Worm (Caenorhabditis elegans) whole organism, dauer: Measurements from ENCODE around the gene lect-2.

Experiments
- unc-62 ChIP-seq: sonication (generic microtip); optimal IDR thresholded peaks from 2 replicates; lab custom pipeline; 2017; ENCODE audit warnings: missing biosample characterization, missing genetic modification reagents, missing genetic modification characterization

lect-2 gene

DNA sequence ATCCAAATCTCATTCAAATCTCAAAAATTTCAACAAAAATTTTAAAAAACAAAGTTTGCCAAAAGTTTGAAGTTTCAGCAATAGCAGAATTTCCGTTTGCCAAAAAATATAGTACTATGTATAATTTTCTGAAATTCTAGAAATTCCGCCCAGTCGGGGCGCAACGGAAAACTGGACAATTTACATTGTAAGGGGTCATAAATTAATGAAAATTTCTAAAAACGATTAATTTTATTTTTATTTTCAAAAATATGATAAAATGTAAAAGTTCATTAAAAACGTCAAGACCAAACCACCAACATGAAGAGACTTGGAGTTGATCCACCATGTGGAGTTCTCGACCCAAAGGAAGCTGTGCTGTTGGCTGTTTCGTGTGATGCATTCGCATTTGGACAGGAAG is 27.8 kb downstream of the lect-2 start, which contains the start of gene ZK1248.4:
Gene ZK1248.4 (plus strand): TSS at position 301 of the 400 bp plus-strand sequence.
- no peak for TF ChIP-seq unc-62 (GFP tag; lab: Kevin White, UChicago)

DNA sequence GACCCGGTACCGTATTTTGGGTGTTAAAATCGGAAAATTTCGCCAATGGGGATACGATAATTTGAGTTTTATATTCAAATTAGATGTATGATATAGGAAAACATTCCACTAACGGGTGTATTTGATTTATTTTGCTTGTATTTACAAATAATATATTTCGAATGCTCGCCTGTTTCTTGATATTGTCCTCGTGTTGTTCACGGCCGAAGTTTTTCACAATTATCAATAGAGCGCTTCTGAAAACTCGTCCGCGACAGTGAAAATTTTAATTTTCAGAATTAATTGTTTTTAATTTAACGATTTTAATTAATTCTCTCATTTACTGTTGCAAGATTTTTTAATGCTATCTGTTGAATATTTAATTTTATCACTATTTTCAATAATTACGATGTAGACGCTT is 29.1 kb downstream of the lect-2 start:
- no peak for TF ChIP-seq unc-62 (GFP tag; lab: Kevin White, UChicago)

DNA sequence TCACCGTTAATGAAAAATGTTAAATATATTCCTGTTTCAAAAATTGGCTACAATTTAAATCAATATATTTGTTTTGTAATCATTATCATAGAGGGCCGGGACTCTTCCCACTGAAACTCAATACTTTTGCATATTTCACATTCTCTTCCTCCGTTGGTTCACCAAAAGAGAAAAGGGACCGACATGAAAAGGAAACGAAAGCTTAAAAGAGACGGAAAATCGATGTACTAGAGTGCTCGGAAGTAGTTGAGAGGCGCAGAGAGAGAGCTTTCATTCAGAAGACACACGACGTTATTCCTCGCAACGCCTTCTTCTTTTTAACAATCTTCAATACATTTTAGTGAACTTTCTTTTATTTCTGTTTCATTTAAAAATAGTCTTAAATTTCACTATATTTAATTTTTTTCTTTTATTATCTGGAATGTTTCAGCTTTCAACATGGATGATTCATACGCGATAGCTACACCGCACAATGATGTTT is 29.8 kb downstream of the lect-2 start, which contains the start of gene ehs-1:
Gene ehs-1 (plus strand): TSS at position 431 of the 481 bp plus-strand sequence.
- TF ChIP-seq unc-62 (GFP tag; lab: Kevin White, UChicago) = no peak

DNA sequence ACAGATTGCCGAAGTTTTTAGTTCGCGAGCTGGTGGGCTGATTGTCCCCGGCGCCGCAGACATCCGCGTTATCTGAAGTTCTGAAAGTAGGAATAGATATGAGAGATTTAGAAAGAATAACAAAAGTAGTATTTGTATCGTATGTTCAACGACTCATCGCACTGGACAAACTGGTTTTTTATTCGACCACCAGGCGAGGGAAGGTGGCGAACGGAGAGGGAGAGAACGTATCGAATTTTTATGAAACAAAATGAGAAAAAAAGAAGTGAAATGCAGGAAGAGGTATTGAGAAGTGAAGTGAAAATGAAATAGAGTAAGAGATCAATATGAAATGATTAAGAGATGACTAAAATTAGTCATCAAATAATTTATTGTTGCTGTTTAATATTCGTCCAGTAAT is 36.8 kb downstream of the lect-2 start, which contains the start of gene tbc-2:
Gene tbc-2 (minus strand): TSS at position 80 of the 400 bp plus-strand sequence.
- TF ChIP-seq unc-62 (GFP tag; lab: Kevin White, UChicago) = no peak

DNA sequence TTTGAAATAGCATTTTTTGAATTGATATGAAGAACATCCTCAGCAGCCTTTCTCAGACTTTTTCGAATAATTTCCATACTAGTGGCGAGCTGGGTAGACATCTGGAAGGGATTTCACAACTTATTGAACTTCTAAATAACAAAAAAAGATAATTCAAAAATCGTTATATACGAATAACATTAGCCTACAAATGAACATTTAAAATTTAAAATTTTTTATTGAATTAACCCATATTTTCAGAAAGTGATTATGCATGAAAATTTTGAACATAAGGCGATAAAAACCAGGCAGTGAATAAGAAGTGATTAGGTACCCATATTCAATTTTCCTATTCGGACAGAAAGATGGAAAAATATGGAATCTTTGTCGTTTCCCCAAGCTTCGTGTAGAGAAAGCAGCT is 38.0 kb downstream of the lect-2 start, which contains the start of gene ZK1248.11:
Gene ZK1248.11 (minus strand): TSS at position 101 of the 400 bp plus-strand sequence.
- no peak for TF ChIP-seq unc-62 (GFP tag; lab: Kevin White, UChicago)

DNA sequence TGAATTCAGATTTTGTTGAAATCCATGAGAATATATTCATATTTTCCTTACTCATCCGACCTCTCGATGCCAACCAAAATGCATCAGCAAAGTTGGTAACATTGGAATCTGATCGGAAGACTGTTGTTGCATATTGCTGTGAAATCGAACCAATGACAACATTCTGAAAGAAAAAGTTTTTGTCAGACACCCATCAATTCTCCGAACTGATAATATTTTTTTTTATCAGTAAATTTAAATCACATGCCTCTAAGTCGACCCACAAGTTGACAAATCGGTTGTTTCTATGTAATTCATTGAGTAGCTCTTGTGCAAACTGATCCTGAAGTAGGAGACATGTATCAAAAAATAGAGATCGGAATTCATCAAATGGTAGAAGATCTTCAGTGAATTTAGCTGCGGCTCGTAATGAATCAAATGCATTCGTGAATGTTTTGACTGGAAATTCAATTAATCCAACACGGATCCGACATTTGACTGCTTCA is 39.5 kb downstream of the lect-2 start, which contains the start of gene col-74:
Gene col-74 (plus strand): TSS at position 435 of the 485 bp plus-strand sequence.
- TF ChIP-seq unc-62 (GFP tag; lab: Kevin White, UChicago) = no peak

DNA sequence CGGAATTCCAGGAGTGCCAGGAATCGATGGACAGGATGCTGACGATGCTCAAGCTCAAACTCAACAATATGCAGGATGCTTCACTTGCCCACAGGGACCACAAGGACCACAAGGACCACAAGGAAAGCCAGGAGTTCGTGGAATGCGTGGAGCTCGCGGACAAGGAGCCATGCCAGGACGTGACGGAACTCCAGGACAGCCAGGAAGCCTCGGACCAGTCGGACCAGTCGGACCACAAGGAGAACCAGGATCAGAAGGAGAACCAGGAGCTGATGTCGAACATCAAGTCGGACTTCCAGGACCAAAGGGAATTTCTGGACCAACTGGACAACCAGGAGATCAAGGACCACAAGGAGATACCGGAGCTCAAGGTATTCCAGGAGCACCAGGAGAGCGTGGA is 40.9 kb downstream of the lect-2 start:
- TF ChIP-seq unc-62 (GFP tag; lab: Kevin White, UChicago) = no peak

DNA sequence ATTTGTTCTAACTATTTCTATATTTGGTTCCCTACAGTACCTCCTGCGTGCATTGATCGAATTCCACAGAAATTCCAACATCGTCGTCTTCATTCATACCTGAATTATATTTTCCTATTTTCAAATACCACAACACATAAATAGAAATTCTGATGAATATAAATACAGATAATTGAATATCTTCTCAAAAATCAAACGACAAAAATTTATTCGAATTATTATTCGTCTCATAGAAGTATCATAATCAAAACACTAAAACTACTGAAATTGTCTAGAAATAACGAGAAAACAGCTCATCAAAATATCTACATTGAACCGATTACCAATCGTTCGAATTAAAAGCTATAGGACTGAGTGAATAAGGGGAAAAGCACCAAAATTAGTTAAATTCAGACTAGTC is 42.6 kb downstream of the lect-2 start, which contains the start of gene gtap-1:
Gene gtap-1 (minus strand): TSS at position 101 of the 400 bp plus-strand sequence.
- TF ChIP-seq unc-62 (GFP tag; lab: Kevin White, UChicago) = no peak

DNA sequence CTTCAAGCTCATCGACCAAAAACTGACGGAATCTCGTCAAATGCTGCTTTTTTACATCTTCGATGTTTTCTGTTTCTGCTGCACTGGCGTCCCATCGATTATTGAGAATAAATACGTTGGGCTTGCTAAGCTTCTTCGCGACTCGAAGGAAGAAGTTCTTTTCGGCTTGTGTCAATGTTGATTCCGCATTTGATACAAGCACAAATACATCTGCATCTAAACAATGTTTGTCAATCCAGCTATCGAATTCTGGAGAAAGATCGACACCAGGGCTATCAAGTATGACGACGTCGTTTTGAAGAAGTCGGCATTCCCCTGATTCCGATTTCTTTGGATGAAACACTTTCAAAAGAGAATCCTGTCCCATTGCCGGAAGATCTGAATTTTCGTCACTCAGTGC is 44.6 kb downstream of the lect-2 start:
- no peak for TF ChIP-seq unc-62 (GFP tag; lab: Kevin White, UChicago)

DNA sequence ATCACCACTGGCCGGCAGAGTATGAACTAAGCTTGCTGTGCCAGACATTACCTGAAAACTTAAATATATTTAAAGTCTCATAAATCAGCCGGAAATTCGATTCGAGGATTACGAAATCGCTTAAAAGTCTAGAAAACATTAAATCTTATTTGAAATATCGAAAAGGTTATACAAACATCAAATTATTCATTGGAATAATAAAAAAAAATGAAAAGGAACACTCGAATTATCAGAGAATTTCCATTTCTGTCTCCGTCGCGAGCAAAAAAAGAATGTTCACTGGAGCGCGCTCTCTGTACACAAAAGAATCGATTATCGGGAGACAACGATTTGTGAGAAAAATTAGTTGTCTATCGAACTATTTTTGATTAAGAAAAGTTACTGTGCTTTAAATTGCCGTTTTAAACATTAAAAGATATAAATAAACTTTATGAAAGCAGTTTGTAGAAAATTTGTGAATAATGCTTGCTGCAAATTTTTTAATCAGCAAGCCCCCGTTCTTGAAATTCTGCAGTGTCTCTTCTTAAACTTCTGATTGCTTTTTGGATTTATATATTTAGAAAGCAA is 45.7 kb downstream of the lect-2 start, which contains the start of gene fzo-1:
Gene fzo-1 (minus strand): TSS at position 51 of the 567 bp plus-strand sequence.
- no peak for TF ChIP-seq unc-62 (GFP tag; lab: Kevin White, UChicago)

DNA sequence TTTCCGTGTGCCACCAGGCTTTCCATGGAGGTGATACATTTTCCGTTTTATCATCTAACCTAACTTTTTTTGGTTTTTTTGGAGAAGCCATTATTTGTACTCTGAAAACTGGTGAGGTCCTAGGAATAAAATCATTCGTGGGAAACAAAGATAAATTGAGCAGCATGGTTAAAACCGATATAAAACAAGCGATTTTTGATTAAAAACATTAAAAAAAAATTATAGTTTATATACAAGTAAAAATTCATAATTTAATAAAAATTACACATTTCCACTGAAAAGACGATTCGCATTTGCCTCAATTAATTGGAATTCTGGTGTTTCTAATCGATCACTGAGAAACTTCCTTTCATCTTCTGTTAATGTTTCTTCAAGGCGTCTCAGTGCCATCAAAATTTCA is 47.9 kb downstream of the lect-2 start, which contains the start of gene ZK1248.15:
Gene ZK1248.15 (minus strand): TSS at position 101 of the 400 bp plus-strand sequence.
- no peak for TF ChIP-seq unc-62 (GFP tag; lab: Kevin White, UChicago)

DNA sequence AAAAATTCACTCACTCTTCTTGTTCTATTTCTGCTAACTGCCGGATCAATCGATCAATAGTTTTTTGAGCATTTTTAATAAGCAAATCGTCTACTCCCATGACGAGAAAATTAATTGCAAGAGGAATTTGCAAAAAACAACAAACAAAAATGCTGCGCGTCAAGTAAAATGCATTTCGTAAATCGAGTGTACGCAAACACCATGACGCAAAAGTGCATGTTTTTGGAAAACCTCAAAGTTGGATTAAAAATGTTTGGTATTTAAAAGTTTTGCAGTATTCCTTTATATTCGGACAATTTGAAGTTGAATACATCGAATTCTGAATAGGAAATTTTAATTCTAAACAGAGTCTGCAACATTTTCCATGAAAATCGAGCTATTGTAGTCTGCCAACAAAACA is 48.7 kb downstream of the lect-2 start, which contains the start of gene ZK1248.19:
Gene ZK1248.19 (minus strand): TSS at position 188 of the 400 bp plus-strand sequence.
- no peak for TF ChIP-seq unc-62 (GFP tag; lab: Kevin White, UChicago)

DNA sequence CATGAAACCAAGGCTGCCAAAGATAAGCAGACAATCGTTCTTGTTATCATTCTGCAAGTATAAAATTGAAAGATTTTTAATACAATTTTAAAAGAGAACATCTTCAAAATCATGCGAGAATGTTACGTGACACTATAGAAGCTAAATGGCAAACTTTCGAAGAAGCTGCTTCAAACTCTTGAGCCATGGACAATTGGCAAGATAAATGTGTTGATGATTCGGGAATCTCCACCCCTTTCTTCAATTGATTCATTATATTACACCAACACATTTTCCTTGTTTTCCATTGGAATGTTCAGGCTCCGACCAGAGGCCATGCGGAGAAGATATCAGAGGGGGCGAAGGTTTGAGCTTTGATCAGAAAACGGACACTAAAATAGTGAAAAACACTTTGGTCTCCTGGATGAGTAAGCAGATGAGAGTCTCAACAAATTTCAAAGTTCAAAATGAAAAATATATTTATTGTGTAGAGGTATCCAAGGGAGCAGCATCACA is 50.6 kb downstream of the lect-2 start, which contains the start of gene lec-5:
Gene lec-5 (minus strand): TSS at position 51 of the 495 bp plus-strand sequence.
- TF ChIP-seq unc-62 (GFP tag; lab: Kevin White, UChicago) = no peak

DNA sequence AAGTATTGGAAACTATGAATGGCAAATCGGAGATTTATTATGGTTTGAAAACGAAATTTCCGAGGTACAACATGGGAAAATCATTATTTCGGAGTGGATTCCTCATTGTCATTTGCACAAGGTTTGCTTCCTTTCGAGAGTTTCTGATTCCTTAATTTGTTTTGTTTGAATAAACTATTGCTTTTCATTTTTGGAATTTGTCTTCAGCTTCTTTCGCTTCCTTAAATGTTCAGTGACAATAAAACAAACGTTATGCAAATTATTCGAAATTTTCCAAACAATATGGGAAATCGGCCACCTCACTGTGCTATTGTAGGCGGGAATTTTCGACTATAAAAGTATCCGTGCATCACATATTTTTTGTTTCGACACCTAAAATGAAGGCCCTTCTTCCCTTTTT is 51.3 kb downstream of the lect-2 start, which contains the start of gene nep-25:
Gene nep-25 (plus strand): TSS at position 375 of the 400 bp plus-strand sequence.
- no peak for TF ChIP-seq unc-62 (GFP tag; lab: Kevin White, UChicago)
